Worm (Caenorhabditis elegans) whole organism, L2 larva: Measurements from ENCODE around the gene inx-10.

Source experiments
- elt-1 ChIP-seq: fragments of 150-350 bp; optimal IDR thresholded peaks from 2 replicates; lab custom pipeline; 2014; ENCODE audit warnings: missing biosample characterization, missing genetic modification characterization
- lsy-2 ChIP-seq, 2 experiments: fragments of 150-350 bp in 1 of 2; sonication (generic microtip) in 1 of 2; optimal IDR thresholded peaks; 2 replicates each; lab custom pipeline; 2014 to 2017; ENCODE audit warnings: missing biosample characterization in 2 of 2, missing genetic modification characterization in 2 of 2
- sma-3 ChIP-seq: sonication (generic microtip); optimal IDR thresholded peaks from 2 replicates; lab custom pipeline; 2016; ENCODE audit warnings: missing genetic modification reagents, missing genetic modification characterization, missing compliant biosample characterization

DNA sequence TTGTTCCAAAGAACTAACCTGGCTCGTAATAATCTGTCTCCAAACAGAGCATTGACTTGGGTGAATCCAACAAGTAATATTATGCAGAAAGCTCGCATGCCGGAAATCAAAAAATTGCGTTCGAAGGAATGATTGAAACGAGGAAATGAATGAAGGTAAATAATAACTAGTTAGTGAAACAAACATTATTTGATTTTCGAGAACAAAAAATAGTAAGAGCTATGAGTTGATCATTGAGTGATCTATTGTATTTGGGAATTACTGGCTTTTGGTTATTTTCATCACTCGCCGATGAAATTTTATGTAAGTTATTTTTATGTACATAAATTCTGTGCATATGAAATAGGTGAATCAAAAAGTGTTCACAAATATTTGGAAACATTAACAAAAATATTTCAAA is 52.5 kb downstream of the inx-10 start, which contains the start of gene B0222.5:
- TF ChIP-seq sma-3 (no peak), lsy-2 (tag; optimal IDR thresholded peaks at IDR 0.05; lab: Kevin White, UChicago) (no peak), elt-1 (tag; lab: Kevin White, UChicago) (no peak)
